Worm (Caenorhabditis elegans): ENCODE measurements around the gene tag-151.

ce11 chrII:4726750-4727384 is 16.8 kb downstream of the tag-151 start:
- TF ChIP-seq W03F9.2 (tag; optimal IDR thresholded peaks at IDR 0.05): no peak
- no peak for TF ChIP-seq him-1 (tag; optimal IDR thresholded peaks at IDR 0.05)
- no peak for TF ChIP-seq dao-5 (tag; optimal IDR thresholded peaks at IDR 0.05)
